Worm (Caenorhabditis elegans): ENCODE data around the gene C53A5.16.

The C53A5.16 gene

ce11 chrV:14504774-14505173 is 17.6 kb downstream of the C53A5.16 start:
- no peak for TF ChIP-seq D2030.7 (GFP tag; IDR thresholded peaks at IDR 0.05)
- no peak for TF ChIP-seq lin-26 (GFP tag; IDR thresholded peaks at IDR 0.05)
- TF ChIP-seq bed-1 (GFP tag; IDR thresholded peaks at IDR 0.05), result no peak
- peak; percentile 37; the same call in 1 of the 2 replicates for TF ChIP-seq zfh-2 (GFP tag; conservative IDR thresholded peaks at IDR 0.05)
- TF ChIP-seq dox-1 (GFP tag; IDR thresholded peaks at IDR 0.05), result 0 out of 2 replicates have a peak, but pooled peaks have one; percentile 15
- no peak for TF ChIP-seq pha-4 (tag; optimal IDR thresholded peaks at IDR 0.05)
- TF ChIP-seq snpc-4 (GFP tag; optimal IDR thresholded peaks at IDR 0.05), result no peak
- TF ChIP-seq snpc-4 (tag; optimal IDR thresholded peaks at IDR 0.05), result no peak
- no peak for TF ChIP-seq let-526 (GFP tag; IDR thresholded peaks at IDR 0.05)
- TF ChIP-seq ztf-3 (GFP tag; optimal IDR thresholded peaks at IDR 0.05), result no peak
- no peak for TF ChIP-seq B0035.1 (tag; optimal IDR thresholded peaks at IDR 0.05)
- TF ChIP-seq gei-17 (GFP tag; optimal IDR thresholded peaks at IDR 0.05), result no peak
- no peak for TF ChIP-seq rcor-1 (GFP tag; IDR thresholded peaks at IDR 0.05)
- TF ChIP-seq ztf-22 (GFP tag; optimal IDR thresholded peaks at IDR 0.05), result no peak
- TF ChIP-seq Y53F4B.3 (GFP tag; IDR thresholded peaks at IDR 0.05), result no peak
- TF ChIP-seq zim-3 (tag; optimal IDR thresholded peaks at IDR 0.05), result no peak
- TF ChIP-seq egl-18 (GFP tag; IDR thresholded peaks at IDR 0.05), result no peak
- TF ChIP-seq madf-6 (GFP tag; IDR thresholded peaks at IDR 0.05), result no peak
- TF ChIP-seq T07F8.4 (tag; optimal IDR thresholded peaks at IDR 0.05), result no peak
- TF ChIP-seq lin-35 (GFP tag; optimal IDR thresholded peaks at IDR 0.05), result no peak
- TF ChIP-seq nhr-80 (tag; optimal IDR thresholded peaks at IDR 0.05), result peak; percentile 43

ce11 chrV:14504120-14504519 is 18.3 kb downstream of the C53A5.16 start:
- TF ChIP-seq rec-8 (tag; optimal IDR thresholded peaks at IDR 0.05) (no peak), unc-130 (GFP tag; optimal IDR thresholded peaks at IDR 0.05) (no peak), snpc-4 (GFP tag; optimal IDR thresholded peaks at IDR 0.05) (no peak), snpc-4 (tag; optimal IDR thresholded peaks at IDR 0.05) (no peak), lin-26 (GFP tag; IDR thresholded peaks at IDR 0.05) (no peak), ztf-25 (GFP tag; IDR thresholded peaks at IDR 0.05) (no peak), nhr-80 (tag; optimal IDR thresholded peaks at IDR 0.05) (no peak)

ce11 chrV:14503065-14503464 is 19.3 kb downstream of the C53A5.16 start:
- TF ChIP-seq T26A5.8 (tag; optimal IDR thresholded peaks at IDR 0.05) (no peak), nhr-80 (tag; optimal IDR thresholded peaks at IDR 0.05) (peak; percentile 91), dox-1 (GFP tag; IDR thresholded peaks at IDR 0.05) (0 out of 2 replicates have a peak, but pooled peaks have one; percentile 43), cebp-1 (GFP tag; IDR thresholded peaks at IDR 0.05) (no peak), cebp-1 (tag; optimal IDR thresholded peaks at IDR 0.05) (peak; percentile 37)

ce11 chrV:14501136-14501535 is 21.3 kb downstream of the C53A5.16 start, which contains the start of gene R02D5.24:
Gene R02D5.24, plus strand, starts transcription at chrV:14501340.
- TF ChIP-seq atf-7 (tag; optimal IDR thresholded peaks at IDR 0.05), result no peak
- no peak for TF ChIP-seq attf-3 (GFP tag; conservative IDR thresholded peaks at IDR 0.05)
- TF ChIP-seq B0261.1 (tag; optimal IDR thresholded peaks at IDR 0.05), result no peak
- TF ChIP-seq F37B4.10 (GFP tag; IDR thresholded peaks at IDR 0.05), result 0 out of 2 replicates have a peak, but pooled peaks have one; percentile 40
- no peak for TF ChIP-seq nhr-120 (GFP tag; IDR thresholded peaks at IDR 0.05)
- TF ChIP-seq sptf-2 (GFP tag; optimal IDR thresholded peaks at IDR 0.05), result no peak
- no peak for TF ChIP-seq lin-54 (GFP tag; optimal IDR thresholded peaks at IDR 0.05)
